Worm (Caenorhabditis elegans): ENCODE results near the gene znf-782.
A peak's percentile ranks its signal among the peaks of the same experiment; 100 is the strongest.
"Not testable (repeated sequence)": the region's sequence is repeated elsewhere in the genome, so short reads cannot be mapped to it uniquely, and the experiment has no call there.

The znf-782 gene

DNA sequence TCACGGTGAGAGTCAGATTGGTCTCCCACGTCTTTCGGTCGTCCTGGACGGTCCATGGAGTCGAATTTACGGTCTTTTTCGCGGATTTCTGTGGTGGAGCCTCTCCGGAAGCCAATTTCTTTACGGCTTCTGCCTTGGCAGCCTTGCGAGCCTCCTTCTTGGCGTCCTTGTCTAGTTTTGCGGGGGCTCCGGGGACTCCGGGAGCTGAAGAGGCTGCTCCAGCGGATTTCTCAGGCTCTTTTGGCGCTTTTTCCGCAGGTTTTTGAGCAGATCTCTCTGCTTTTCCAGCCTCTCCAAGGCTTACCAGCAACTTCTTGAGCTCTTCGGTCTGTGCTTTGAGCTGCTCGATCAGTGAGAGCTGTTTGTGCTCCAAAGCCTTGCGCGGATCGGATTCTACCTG lies 11.6 kb downstream of the znf-782 start:
- no peak for TF ChIP-seq dve-1 (tag; optimal IDR thresholded peaks at IDR 0.05)
- TF ChIP-seq pros-1 (tag; optimal IDR thresholded peaks at IDR 0.05) = peak; percentile 16

ce11 chrIV:1054736-1055135 lies 12.6 kb downstream of the znf-782 start, which contains the start of gene dcap-1:
Gene dcap-1, minus strand, starts transcription at chrIV:1054794.
- TF ChIP-seq K02D7.2 (tag; optimal IDR thresholded peaks at IDR 0.05) (no peak), ahr-1 (tag; optimal IDR thresholded peaks at IDR 0.05) (no peak)

DNA sequence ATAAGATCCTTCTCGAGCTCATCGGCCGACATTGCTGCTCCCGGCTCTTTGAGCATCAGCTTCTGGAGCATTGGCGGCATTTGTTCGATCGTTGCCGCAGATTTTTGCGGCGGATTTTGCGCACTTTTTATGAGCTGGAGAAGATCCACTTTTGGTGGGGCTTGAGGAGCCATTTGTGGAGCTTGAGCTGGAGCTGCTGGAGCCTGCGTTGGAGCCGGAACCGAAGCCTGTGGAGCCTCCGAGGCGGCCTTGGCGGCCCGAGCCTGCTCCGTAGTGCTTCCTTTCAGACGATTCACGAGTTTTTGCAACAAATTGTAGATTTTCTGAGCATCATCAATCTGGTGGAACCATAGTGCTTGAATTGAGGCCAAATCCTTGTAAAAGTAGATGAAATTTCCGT lies 13.3 kb downstream of the znf-782 start:
- TF ChIP-seq hlh-15 (tag; optimal IDR thresholded peaks at IDR 0.05) (no peak), fkh-10 (GFP tag; optimal IDR thresholded peaks at IDR 0.05) (no peak), elt-4 (tag; optimal IDR thresholded peaks at IDR 0.05) (peak; percentile 12)

ce11 chrIV:1051636-1052133 lies 15.6 kb downstream of the znf-782 start, which contains the start of gene Y55F3AM.21:
Gene Y55F3AM.21, minus strand, starts transcription at chrIV:1051686.
- TF ChIP-seq fkh-10 (GFP tag; optimal IDR thresholded peaks at IDR 0.05); unc-55 (GFP tag; optimal IDR thresholded peaks at IDR 0.05); lin-11 (tag; optimal IDR thresholded peaks at IDR 0.05): not testable (repeated sequence)

ce11 chrIV:1046996-1047395 lies 20.3 kb downstream of the znf-782 start:
- TF ChIP-seq mec-3 (tag; optimal IDR thresholded peaks at IDR 0.05; ENCODE audit: borderline replicate concordance) = no peak
- TF ChIP-seq hlh-30 (tag; optimal IDR thresholded peaks at IDR 0.05; ENCODE audit: insufficient read depth) = peak; percentile 66
- no peak for TF ChIP-seq ref-2 (tag; optimal IDR thresholded peaks at IDR 0.05)
- no peak for TF ChIP-seq hlh-8 (tag; optimal IDR thresholded peaks at IDR 0.05)
- no peak for TF ChIP-seq ceh-2 (tag; optimal IDR thresholded peaks at IDR 0.05)

ce11 chrIV:1045683-1046082 lies 21.6 kb downstream of the znf-782 start, which contains the start of gene srx-12:
Gene srx-12, plus strand, starts transcription at chrIV:1045983.
- TF ChIP-seq lin-11 (tag; optimal IDR thresholded peaks at IDR 0.05) (no peak), nfya-1 (tag; optimal IDR thresholded peaks at IDR 0.05) (no peak), fkh-6 (tag; optimal IDR thresholded peaks at IDR 0.05) (no peak), F13H6.1 (tag; optimal IDR thresholded peaks at IDR 0.05) (no peak), syd-9 (tag; optimal IDR thresholded peaks at IDR 0.05) (no peak), ceh-22 (tag; optimal IDR thresholded peaks at IDR 0.05) (no peak), hlh-8 (tag; optimal IDR thresholded peaks at IDR 0.05) (no peak), unc-86 (tag; optimal IDR thresholded peaks at IDR 0.05) (no peak)

ce11 chrIV:1044287-1044686 lies 23.0 kb downstream of the znf-782 start, which contains the start of gene Y55F3AM.11:
Gene Y55F3AM.11, minus strand, starts transcription at chrIV:1044387.
- no peak for TF ChIP-seq ref-2 (tag; optimal IDR thresholded peaks at IDR 0.05)
- no peak for TF ChIP-seq K02D7.2 (tag; optimal IDR thresholded peaks at IDR 0.05)

DNA sequence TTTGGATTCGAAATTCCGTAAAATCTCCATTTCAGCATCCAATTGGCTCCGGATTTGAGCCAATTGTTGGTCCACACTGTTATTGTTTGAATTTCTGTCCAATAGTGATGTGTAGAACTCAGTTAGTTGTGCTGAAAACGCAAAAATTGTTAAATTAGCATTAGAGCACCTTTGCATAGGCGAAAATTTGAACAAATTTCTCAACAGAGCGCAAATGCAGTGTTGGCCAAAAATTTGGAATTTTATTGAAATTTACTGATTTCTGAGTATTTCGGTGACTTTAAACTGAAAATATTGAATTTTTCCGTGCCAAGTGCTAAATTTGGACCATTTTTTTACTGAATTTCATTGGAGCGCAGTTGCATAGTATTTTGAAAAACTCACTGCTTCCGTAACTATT lies 26.8 kb downstream of the znf-782 start:
- no peak for TF ChIP-seq che-1 (tag; optimal IDR thresholded peaks at IDR 0.05)
- no peak for TF ChIP-seq ceh-30 (tag; optimal IDR thresholded peaks at IDR 0.05)
- TF ChIP-seq gmeb-2 (tag; optimal IDR thresholded peaks at IDR 0.05) = no peak
- no peak for TF ChIP-seq T23F11.4 (GFP tag; optimal IDR thresholded peaks at IDR 0.05)
- TF ChIP-seq zip-5 (tag; optimal IDR thresholded peaks at IDR 0.05) = no peak
- TF ChIP-seq pros-1 (tag; optimal IDR thresholded peaks at IDR 0.05) = no peak
- TF ChIP-seq tbx-2 (tag; optimal IDR thresholded peaks at IDR 0.05) = no peak
- no peak for TF ChIP-seq fkh-6 (tag; optimal IDR thresholded peaks at IDR 0.05)
- no peak for TF ChIP-seq hlh-8 (tag; optimal IDR thresholded peaks at IDR 0.05)
- TF ChIP-seq unc-86 (tag; optimal IDR thresholded peaks at IDR 0.05) = no peak
- TF ChIP-seq elt-2 (tag; optimal IDR thresholded peaks at IDR 0.05) = no peak
